Fruit fly (Drosophila melanogaster): Measurements from ENCODE around the gene AstC-R1.

Gene AstC-R1

DNA sequence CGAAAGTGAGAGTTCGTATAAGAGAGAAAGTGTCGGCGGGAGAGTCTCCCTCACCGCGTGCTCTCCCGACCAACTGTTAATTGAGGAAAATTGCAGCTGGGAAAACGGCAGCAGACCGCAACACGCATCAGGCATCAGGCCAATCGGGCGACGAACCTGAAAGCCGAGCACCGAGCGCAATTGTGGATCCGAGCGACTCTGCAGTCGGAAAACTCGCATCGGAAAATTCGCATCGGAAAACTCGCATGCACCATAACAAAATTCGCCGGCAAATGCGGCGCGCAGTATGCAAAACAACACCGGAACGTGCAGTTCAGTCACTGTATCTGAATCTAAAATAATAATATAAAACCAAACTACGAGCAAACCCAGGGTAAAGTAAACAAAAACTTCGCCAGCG is at the start of gene AstC-R1:
AstC-R1 (plus strand) TSS at position 301 of the 400 bp plus-strand sequence.
- TF ChIP-seq usp (GFP tag; optimal IDR thresholded peaks at IDR 0.05): no peak
- no peak for TF ChIP-seq EcR (GFP tag; optimal IDR thresholded peaks at IDR 0.05)
- no peak for TF ChIP-seq Dll (optimal IDR thresholded peaks at IDR 0.05)
- TF ChIP-seq pan (optimal IDR thresholded peaks at IDR 0.05): no peak
- TF ChIP-seq psq (optimal IDR thresholded peaks at IDR 0.05): no peak
- no peak for TF ChIP-seq CG8478 (optimal IDR thresholded peaks at IDR 0.05)

DNA sequence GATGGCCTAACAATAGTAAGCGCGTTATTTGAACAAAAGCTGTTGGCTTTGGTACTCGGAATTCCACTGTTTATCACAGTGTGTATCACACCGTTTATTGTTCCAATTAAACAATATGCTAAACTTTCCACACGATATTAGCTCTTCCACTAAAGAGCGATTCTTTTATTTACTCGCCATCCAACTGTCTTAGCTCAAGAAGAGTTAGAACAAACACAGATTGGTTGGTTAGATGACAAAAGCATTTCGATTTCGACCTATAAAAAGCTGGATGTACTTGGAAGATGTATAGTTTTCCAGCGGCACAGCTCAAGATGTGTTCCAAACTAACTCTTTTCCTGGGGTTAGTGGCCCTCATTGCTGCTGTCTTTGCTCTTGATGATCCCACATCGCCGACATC is 33.4 kb upstream of the AstC-R1 start, which contains the start of gene CG32198:
CG32198 (plus strand) TSS at position 301 of the 400 bp plus-strand sequence.
- TF ChIP-seq psq (optimal IDR thresholded peaks at IDR 0.05) (no peak), EcR (GFP tag; optimal IDR thresholded peaks at IDR 0.05) (no peak), pan (optimal IDR thresholded peaks at IDR 0.05) (no peak), usp (GFP tag; optimal IDR thresholded peaks at IDR 0.05) (no peak), CG8478 (optimal IDR thresholded peaks at IDR 0.05) (no peak), Dll (optimal IDR thresholded peaks at IDR 0.05) (no peak)

DNA sequence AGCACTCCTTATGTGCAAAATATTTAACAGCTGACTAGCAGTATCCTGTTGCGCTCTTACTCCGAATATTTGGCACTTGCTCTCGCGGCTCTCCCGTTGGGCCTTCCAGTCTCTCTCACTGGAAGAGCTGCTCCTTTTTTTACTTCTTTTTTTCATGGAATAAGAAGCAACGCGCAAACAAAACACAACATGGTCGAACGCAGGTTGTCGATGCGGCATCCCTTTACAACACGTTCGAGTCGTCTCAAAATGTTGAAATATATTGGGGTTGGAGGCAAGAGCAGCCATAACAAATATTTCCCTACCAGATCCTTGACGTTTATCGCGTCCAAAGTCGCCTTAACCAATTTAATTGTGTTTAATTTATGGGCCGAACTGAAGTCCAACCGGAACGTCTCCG is 20.2 kb upstream of the AstC-R1 start:
- TF ChIP-seq pan (optimal IDR thresholded peaks at IDR 0.05): no peak
- no peak for TF ChIP-seq psq (optimal IDR thresholded peaks at IDR 0.05)
- no peak for TF ChIP-seq Dll (optimal IDR thresholded peaks at IDR 0.05)
- TF ChIP-seq CG8478 (optimal IDR thresholded peaks at IDR 0.05): no peak
- TF ChIP-seq EcR (GFP tag; optimal IDR thresholded peaks at IDR 0.05): no peak
- TF ChIP-seq usp (GFP tag; optimal IDR thresholded peaks at IDR 0.05): no peak

DNA sequence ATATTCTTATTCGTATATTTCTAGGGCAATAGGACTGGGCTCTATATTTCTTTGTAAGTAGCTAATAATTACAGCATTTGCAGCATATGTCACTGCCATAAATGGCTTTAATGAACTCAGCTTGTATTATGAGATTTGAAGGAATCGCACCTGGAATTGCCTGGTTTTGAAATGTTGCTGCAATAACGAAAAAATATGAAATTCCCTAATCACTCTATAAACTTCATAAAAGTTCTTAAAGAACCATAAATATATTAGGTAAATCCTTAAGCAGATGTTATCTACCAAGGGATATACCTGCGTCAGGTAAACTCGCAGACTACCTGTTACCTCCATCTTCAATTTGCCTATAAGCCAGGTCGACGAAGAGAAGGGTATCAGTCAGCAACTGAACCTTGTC is 28.3 kb downstream of the AstC-R1 start, which contains the start of gene CG7271:
CG7271 (plus strand) TSS at position 373 of the 400 bp plus-strand sequence.
- no peak for TF ChIP-seq psq (optimal IDR thresholded peaks at IDR 0.05)
- no peak for TF ChIP-seq usp (GFP tag; optimal IDR thresholded peaks at IDR 0.05)
- TF ChIP-seq CG8478 (optimal IDR thresholded peaks at IDR 0.05): no peak
- TF ChIP-seq pan (optimal IDR thresholded peaks at IDR 0.05): no peak
- TF ChIP-seq Dll (optimal IDR thresholded peaks at IDR 0.05): no peak
- TF ChIP-seq EcR (GFP tag; optimal IDR thresholded peaks at IDR 0.05): no peak

DNA sequence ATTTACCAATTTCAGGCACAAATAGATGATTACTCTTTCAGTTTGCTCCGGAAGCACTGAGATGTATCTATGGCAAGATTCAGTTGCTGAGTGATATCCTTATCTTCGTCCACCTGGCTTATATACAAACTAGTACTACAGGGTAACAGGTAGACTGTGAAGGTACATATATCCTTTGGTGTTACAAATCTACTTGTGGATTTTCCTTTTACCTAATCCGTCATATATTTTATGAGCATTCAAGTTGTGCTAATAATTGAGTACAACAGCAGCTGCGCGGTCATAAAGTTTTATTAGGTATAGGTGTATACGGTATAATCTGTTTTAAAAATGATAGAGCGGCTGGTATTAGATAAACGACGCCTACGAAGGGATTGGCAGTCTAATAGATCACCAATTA is 33.6 kb downstream of the AstC-R1 start, which contains the start of gene term:
term (minus strand) TSS at position 101 of the 400 bp plus-strand sequence.
- TF ChIP-seq CG8478 (optimal IDR thresholded peaks at IDR 0.05) (no peak), usp (GFP tag; optimal IDR thresholded peaks at IDR 0.05) (no peak), psq (optimal IDR thresholded peaks at IDR 0.05) (no peak), Dll (optimal IDR thresholded peaks at IDR 0.05) (no peak), EcR (GFP tag; optimal IDR thresholded peaks at IDR 0.05) (no peak)

DNA sequence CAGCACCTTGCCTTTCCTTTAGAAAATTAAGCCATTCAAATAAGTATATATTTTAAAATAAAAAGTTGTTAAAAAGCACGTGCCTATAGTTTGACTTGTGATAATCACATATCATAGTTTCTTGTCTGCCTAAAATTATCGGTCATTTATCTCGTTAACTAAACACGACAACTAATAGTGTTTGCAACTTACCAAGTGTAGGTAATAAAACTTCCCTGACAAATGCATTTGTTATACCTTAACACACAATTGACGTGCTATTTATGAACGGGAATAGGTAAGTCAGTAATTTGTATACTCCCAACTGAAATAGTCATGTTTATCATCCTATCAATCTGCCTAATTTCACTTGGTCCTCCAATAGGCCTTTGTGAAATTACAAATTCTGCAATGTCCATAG is 43.1 kb downstream of the AstC-R1 start, which contains the start of gene CG18234:
CG18234 (plus strand) TSS at position 301 of the 400 bp plus-strand sequence.
- no peak for TF ChIP-seq CG8478 (optimal IDR thresholded peaks at IDR 0.05)
- TF ChIP-seq psq (optimal IDR thresholded peaks at IDR 0.05): no peak

DNA sequence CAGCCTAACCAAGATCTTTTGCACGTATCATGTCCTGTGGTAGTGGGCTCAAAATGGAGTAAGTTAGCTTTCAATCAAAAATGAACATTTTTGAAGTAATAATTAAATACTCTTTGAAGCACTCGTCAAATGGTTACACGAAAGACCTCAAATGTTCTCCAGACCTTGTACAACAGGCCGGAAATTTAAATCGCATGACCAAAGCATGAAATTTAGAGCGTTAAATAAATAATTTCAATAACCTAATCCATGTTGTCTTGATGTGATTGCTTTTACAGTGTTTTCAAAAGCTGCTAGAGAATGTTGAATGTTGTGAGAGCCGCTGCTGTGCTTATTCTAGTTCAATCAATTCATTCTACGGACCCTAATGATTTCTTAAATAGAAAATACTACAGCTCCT is 45.1 kb downstream of the AstC-R1 start, which contains the start of gene CG18233:
CG18233 (plus strand) TSS at position 301 of the 400 bp plus-strand sequence.
- TF ChIP-seq usp (GFP tag; optimal IDR thresholded peaks at IDR 0.05): no peak
- TF ChIP-seq CG8478 (optimal IDR thresholded peaks at IDR 0.05): no peak
- no peak for TF ChIP-seq Dll (optimal IDR thresholded peaks at IDR 0.05)

DNA sequence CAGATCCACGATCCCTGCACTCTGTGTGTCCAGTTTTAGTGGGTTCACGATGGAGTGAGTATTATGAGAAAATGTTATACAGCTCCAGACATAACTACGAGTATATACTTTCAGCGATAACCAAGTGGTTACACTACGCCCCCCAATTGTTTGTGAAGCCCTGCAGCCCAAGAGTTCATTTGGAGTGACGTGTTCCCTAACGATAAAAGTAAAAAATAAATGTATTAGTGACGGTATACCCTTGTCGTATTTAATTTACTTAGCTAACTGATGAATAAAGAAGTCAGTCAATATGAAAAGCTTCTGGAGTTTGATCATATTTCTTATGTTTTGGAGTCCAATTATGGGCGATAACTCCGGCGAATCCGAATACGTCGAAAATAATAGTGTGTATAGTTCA is 47.1 kb downstream of the AstC-R1 start, which contains the start of gene CG18231:
CG18231 (plus strand) TSS at position 301 of the 400 bp plus-strand sequence.
- TF ChIP-seq Dll (optimal IDR thresholded peaks at IDR 0.05): no peak
- TF ChIP-seq pan (optimal IDR thresholded peaks at IDR 0.05): no peak
- no peak for TF ChIP-seq CG8478 (optimal IDR thresholded peaks at IDR 0.05)
- no peak for TF ChIP-seq EcR (GFP tag; optimal IDR thresholded peaks at IDR 0.05)
- TF ChIP-seq psq (optimal IDR thresholded peaks at IDR 0.05): no peak
- TF ChIP-seq usp (GFP tag; optimal IDR thresholded peaks at IDR 0.05): no peak

DNA sequence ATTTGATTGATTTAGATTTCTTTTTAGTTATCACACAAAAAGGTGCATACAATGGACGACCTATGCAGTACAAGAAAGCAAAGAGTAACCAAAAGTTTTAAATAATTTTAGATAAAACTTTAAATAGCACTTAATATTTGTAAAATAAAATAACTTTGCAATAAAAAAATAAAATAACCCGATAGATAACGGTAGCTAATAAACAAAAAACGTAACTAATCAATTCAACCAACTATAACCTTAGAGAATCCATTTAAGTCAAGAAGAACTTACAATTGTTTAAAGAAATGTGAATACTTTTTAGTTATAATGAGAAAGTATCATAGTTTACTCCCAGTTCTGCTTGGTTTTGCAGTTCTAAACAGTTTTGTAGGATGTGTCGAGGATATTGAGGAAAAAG is 49.3 kb downstream of the AstC-R1 start, which contains the start of gene CG32201:
CG32201 (plus strand) TSS at position 301 of the 400 bp plus-strand sequence.
- no peak for TF ChIP-seq pan (optimal IDR thresholded peaks at IDR 0.05)
- TF ChIP-seq CG8478 (optimal IDR thresholded peaks at IDR 0.05): no peak
- no peak for TF ChIP-seq Dll (optimal IDR thresholded peaks at IDR 0.05)
- TF ChIP-seq EcR (GFP tag; optimal IDR thresholded peaks at IDR 0.05): no peak
- TF ChIP-seq psq (optimal IDR thresholded peaks at IDR 0.05): no peak
- no peak for TF ChIP-seq usp (GFP tag; optimal IDR thresholded peaks at IDR 0.05)

DNA sequence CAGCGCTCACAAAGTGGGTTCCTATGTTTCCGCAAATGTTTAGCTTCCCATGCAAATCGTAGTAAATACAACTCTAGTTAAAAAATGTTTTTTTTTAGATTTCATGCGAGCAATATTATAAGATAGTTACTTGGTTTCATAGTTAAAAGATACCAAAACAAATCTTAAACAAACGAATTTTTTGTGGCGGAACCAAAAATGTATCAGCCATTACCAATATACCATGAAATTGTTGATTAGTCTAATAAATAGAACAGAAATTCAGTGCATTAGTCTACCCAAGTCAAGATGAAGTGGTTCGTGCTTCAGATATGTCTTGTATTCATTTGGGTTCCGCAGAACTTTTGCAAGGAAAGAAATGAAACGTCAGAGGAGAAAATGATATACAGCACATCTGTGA is 51.5 kb downstream of the AstC-R1 start, which contains the start of gene CG32199:
CG32199 (plus strand) TSS at position 301 of the 400 bp plus-strand sequence.
- TF ChIP-seq EcR (GFP tag; optimal IDR thresholded peaks at IDR 0.05): no peak
- no peak for TF ChIP-seq usp (GFP tag; optimal IDR thresholded peaks at IDR 0.05)
- no peak for TF ChIP-seq Dll (optimal IDR thresholded peaks at IDR 0.05)

DNA sequence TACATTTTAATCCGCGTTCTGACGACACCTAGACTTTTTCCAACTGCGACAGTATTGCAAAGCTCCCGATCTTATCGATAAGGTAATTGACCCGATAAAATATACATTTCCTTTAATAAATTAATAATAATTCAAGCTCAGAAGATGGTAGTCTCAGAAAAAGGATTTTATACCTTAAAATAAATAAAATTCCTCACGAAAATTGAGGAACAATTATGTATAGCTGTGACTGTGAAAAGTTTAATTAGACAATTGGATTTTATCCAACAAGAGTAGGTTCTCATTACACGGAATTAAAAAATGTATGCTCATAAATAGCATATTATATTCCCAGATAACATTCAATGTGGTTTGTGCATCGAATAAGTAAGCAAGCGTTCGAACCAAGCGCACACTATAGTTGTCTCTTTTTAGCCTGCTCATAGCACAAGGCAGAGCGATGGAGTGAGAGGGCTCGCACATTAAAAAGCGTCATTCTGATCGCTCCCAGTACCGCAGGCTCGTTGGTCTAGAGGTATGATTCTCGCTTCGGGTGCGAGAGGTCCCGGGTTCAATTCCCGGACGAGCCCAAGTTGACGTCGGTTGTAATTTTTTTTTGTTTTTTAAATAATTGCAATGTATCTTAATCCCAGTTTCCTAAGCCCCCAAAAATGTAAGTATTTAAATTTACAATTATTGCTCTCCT is 58.0 kb downstream of the AstC-R1 start, which contains the start of the genes CG13380 and CG4174:
CG13380 (minus strand) TSS at position 51 of the 685 bp plus-strand sequence.
CG4174 (minus strand) TSS at position 51 of the 685 bp plus-strand sequence.
- TF ChIP-seq CG8478 (optimal IDR thresholded peaks at IDR 0.05) (no peak), psq (optimal IDR thresholded peaks at IDR 0.05) (no peak), usp (GFP tag; optimal IDR thresholded peaks at IDR 0.05) (no peak), pan (optimal IDR thresholded peaks at IDR 0.05) (no peak), EcR (GFP tag; optimal IDR thresholded peaks at IDR 0.05) (no peak), Dll (optimal IDR thresholded peaks at IDR 0.05) (no peak)

DNA sequence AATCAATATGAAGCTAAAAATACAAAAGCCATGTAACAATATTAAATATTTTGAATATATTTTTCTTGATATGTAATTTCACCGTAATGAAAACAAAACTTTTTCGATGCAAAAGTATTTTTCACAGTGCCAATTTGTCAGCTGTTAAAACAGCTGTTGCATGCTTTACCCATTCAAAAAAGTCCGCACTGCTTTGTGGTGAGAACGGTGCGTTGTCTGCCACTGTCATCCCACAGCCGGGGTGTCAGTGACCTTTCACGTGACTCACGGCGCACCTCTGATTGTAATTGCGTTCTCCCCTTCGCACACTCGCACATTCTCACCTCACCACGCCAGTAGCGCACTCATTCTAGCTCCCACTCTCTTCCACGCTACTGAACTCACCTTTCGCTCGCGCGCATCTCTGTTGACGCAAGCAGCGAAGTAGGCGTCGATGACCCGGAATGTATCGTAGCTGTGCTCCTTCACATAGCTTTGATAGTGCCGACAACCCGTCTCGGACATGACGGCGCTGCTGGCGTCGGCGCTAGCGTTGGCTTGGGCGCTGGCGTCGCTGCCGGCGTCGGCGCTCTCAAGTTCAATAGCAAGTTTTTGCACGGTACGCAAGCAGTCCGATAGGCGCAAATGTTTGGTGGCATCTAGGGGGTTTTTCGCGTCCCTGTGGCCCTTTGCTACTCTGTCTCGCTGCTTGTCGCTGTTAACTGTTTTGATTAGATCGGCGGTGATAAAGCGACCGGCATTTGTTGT is 61.1 kb downstream of the AstC-R1 start:
- TF ChIP-seq Dll (optimal IDR thresholded peaks at IDR 0.05) (peak; percentile 79), pan (optimal IDR thresholded peaks at IDR 0.05) (peak; percentile 61), EcR (GFP tag; optimal IDR thresholded peaks at IDR 0.05) (peak; percentile 92 to 99), psq (optimal IDR thresholded peaks at IDR 0.05) (no peak), CG8478 (optimal IDR thresholded peaks at IDR 0.05) (no peak), usp (GFP tag; optimal IDR thresholded peaks at IDR 0.05) (no peak)
